Fruit fly (Drosophila melanogaster) whole organism, embryonic: ENCODE results near the gene CG9691.

Experiments
- Antp ChIP-seq: fragments of 200-800 bp; sonication (Bioruptor generic); optimal IDR thresholded peaks from 3 replicates; lab custom pipeline; 2016; ENCODE audit warnings: missing biosample characterization, missing genetic modification characterization
- B-H2 ChIP-seq: fragments of 200-800 bp; sonication (Bioruptor generic); optimal IDR thresholded peaks from 2 replicates; lab custom pipeline; 2018; ENCODE audit warnings: missing biosample characterization, mild to moderate bottlenecking, missing genetic modification characterization
- Blimp-1 ChIP-seq: fragments of 200-800 bp; sonication (Bioruptor generic); optimal IDR thresholded peaks from 3 replicates; lab custom pipeline; 2018; ENCODE audit warnings: missing biosample characterization, missing genetic modification characterization, mild to moderate bottlenecking, moderate library complexity, missing genetic modification reagents
- CG10321 ChIP-seq: fragments of 200-800 bp; sonication (Bioruptor generic); IDR thresholded peaks from 2 replicates; pipeline ENCODE4 v1.3.6; 2022; ENCODE audit warnings: missing biosample characterization, missing genetic modification characterization
- CG10543 ChIP-seq: fragments of 200-800 bp; sonication (Bioruptor generic); optimal IDR thresholded peaks from 3 replicates; lab custom pipeline; 2017; ENCODE audit warnings: missing biosample characterization, mild to moderate bottlenecking, missing genetic modification characterization, moderate library complexity
- CG14965 ChIP-seq: fragments of 200-800 bp; sonication (Bioruptor generic); optimal IDR thresholded peaks from 2 replicates; lab custom pipeline; 2016; ENCODE audit warnings: missing biosample characterization, missing genetic modification characterization, borderline replicate concordance
- CG15011 ChIP-seq: fragments of 200-800 bp; sonication (Bioruptor generic); optimal IDR thresholded peaks from 3 replicates; lab custom pipeline; 2018; ENCODE audit warnings: missing biosample characterization, mild to moderate bottlenecking, missing genetic modification characterization
- CG15479 ChIP-seq: fragments of 200-800 bp; sonication (Bioruptor generic); optimal IDR thresholded peaks from 3 replicates; lab custom pipeline; 2019; ENCODE audit warnings: missing biosample characterization, mild to moderate bottlenecking, missing genetic modification characterization, moderate library complexity
- CG1647 ChIP-seq: fragments of 200-800 bp; sonication (Bioruptor generic); optimal IDR thresholded peaks from 3 replicates; lab custom pipeline; 2016; ENCODE audit warnings: missing biosample characterization, missing genetic modification characterization
- CG16813 ChIP-seq: fragments of 200-800 bp; sonication (Bioruptor generic); IDR thresholded peaks from 3 replicates; pipeline ENCODE4 v1.3.6; 2022; ENCODE audit warnings: missing biosample characterization, missing genetic modification characterization; ENCODE audit not compliant: partially characterized antibody
- CG17359 ChIP-seq: fragments of 200-800 bp; sonication (Bioruptor generic); optimal IDR thresholded peaks from 3 replicates; lab custom pipeline; 2018; ENCODE audit warnings: missing biosample characterization, mild to moderate bottlenecking, missing genetic modification characterization, moderate library complexity
- CG1792 ChIP-seq: fragments of 200-800 bp; sonication (Bioruptor generic); optimal IDR thresholded peaks from 2 replicates; lab custom pipeline; 2016; ENCODE audit warnings: missing biosample characterization, missing genetic modification characterization
- CG18476 ChIP-seq: fragments of 200-800 bp; sonication (Bioruptor generic); optimal IDR thresholded peaks from 2 replicates; lab custom pipeline; 2016; ENCODE audit warnings: missing biosample characterization, mild to moderate bottlenecking, missing genetic modification characterization
- CG18619 ChIP-seq: fragments of 200-800 bp; sonication (Bioruptor generic); optimal IDR thresholded peaks from 3 replicates; lab custom pipeline; 2017; ENCODE audit warnings: missing biosample characterization, mild to moderate bottlenecking, missing genetic modification characterization
- CG2120 ChIP-seq: fragments of 200-800 bp; sonication (Bioruptor generic); optimal IDR thresholded peaks from 3 replicates; lab custom pipeline; 2016; ENCODE audit warnings: missing biosample characterization, missing genetic modification characterization
- CG31388 ChIP-seq: fragments of 200-800 bp; sonication (Bioruptor generic); optimal IDR thresholded peaks from 2 replicates; lab custom pipeline; 2016; ENCODE audit warnings: missing biosample characterization, missing genetic modification characterization
- CG32532 ChIP-seq: fragments of 200-800 bp; sonication (Bioruptor generic); IDR thresholded peaks from 2 replicates; pipeline ENCODE4 v1.3.6; 2022; ENCODE audit warnings: missing biosample characterization, missing genetic modification characterization
- CG33213 ChIP-seq: fragments of 200-800 bp; sonication (Bioruptor generic); optimal IDR thresholded peaks from 3 replicates; lab custom pipeline; 2016; ENCODE audit warnings: missing biosample characterization, missing genetic modification characterization
- CG34224 ChIP-seq: fragments of 200-800 bp; sonication (Bioruptor generic); IDR thresholded peaks from 3 replicates; pipeline ENCODE4 v1.3.6; 2022; ENCODE audit warnings: missing biosample characterization, missing genetic modification characterization; ENCODE audit not compliant: partially characterized antibody
- CG3847 ChIP-seq: fragments of 200-800 bp; sonication (Bioruptor generic); IDR thresholded peaks from 2 replicates; pipeline ENCODE4 v1.3.6; 2022; ENCODE audit warnings: missing biosample characterization, missing genetic modification characterization
- CG4854 ChIP-seq: fragments of 200-800 bp; sonication (Bioruptor generic); optimal IDR thresholded peaks from 2 replicates; lab custom pipeline; 2016; ENCODE audit warnings: missing biosample characterization, missing genetic modification characterization, inconsistent platforms
- CG6689 ChIP-seq: fragments of 200-800 bp; sonication (Bioruptor generic); IDR thresholded peaks from 2 replicates; pipeline ENCODE4 v1.3.6; 2022; ENCODE audit warnings: missing biosample characterization, missing genetic modification characterization
- CG6765 ChIP-seq: fragments of 200-800 bp; sonication (Bioruptor generic); optimal IDR thresholded peaks from 3 replicates; lab custom pipeline; 2017; ENCODE audit warnings: missing biosample characterization, mild to moderate bottlenecking, missing genetic modification characterization
- CTCF ChIP-seq: fragments of 200-800 bp; sonication (Bioruptor generic); optimal IDR thresholded peaks from 2 replicates; lab custom pipeline; 2017; ENCODE audit warnings: missing biosample characterization, mild to moderate bottlenecking, missing genetic modification characterization, moderate library complexity
- CkIIα-i1 ChIP-seq: fragments of 200-800 bp; sonication (Bioruptor generic); IDR thresholded peaks from 2 replicates; pipeline ENCODE4 v1.3.6; 2022; ENCODE audit warnings: missing biosample characterization, missing genetic modification characterization
- Ets65A ChIP-seq: fragments of 200-800 bp; sonication (Bioruptor generic); peaks from one replicate; lab custom pipeline; 2016; ENCODE audit warnings: missing biosample characterization, missing genetic modification characterization
- Fer1 ChIP-seq: fragments of 200-800 bp; sonication (Bioruptor generic); optimal IDR thresholded peaks from 2 replicates; lab custom pipeline; 2017; ENCODE audit warnings: missing biosample characterization, mild to moderate bottlenecking, missing genetic modification characterization
- Gug ChIP-seq: fragments of 200-800 bp; sonication (Bioruptor generic); IDR thresholded peaks from 4 replicates; pipeline ENCODE4 v1.3.6; 2022; ENCODE audit warnings: missing biosample characterization, missing genetic modification characterization
- H15 ChIP-seq: fragments of 200-800 bp; sonication (Bioruptor generic); IDR thresholded peaks from 3 replicates; pipeline ENCODE4 v1.3.6; 2022; ENCODE audit warnings: missing biosample characterization, missing genetic modification characterization
- Kr ChIP-seq: fragments of 200-800 bp; sonication (Bioruptor generic); optimal IDR thresholded peaks from 2 replicates; lab custom pipeline; 2017; ENCODE audit warnings: missing biosample characterization, mild to moderate bottlenecking, missing genetic modification characterization
- Lim3 ChIP-seq: fragments of 200-800 bp; sonication (Bioruptor generic); IDR thresholded peaks from 2 replicates; pipeline ENCODE4 v1.3.6; 2022; ENCODE audit warnings: missing biosample characterization, missing genetic modification characterization
- Meics ChIP-seq: fragments of 200-800 bp; sonication (Bioruptor generic); optimal IDR thresholded peaks from 2 replicates; lab custom pipeline; 2017; ENCODE audit warnings: missing biosample characterization, mild to moderate bottlenecking, missing genetic modification characterization
- Myb ChIP-seq: fragments of 200-800 bp; sonication (Bioruptor generic); optimal IDR thresholded peaks from 2 replicates; lab custom pipeline; 2016; ENCODE audit warnings: missing biosample characterization, missing genetic modification characterization
- Spps ChIP-seq: fragments of 200-800 bp; sonication (Bioruptor generic); optimal IDR thresholded peaks from 2 replicates; lab custom pipeline; 2018; ENCODE audit warnings: missing biosample characterization, mild to moderate bottlenecking, missing genetic modification characterization
- TFAM ChIP-seq: fragments of 200-800 bp; sonication (Bioruptor generic); optimal IDR thresholded peaks from 2 replicates; lab custom pipeline; 2017; ENCODE audit warnings: missing biosample characterization, missing genetic modification characterization, inconsistent platforms
- bigmax ChIP-seq: fragments of 200-800 bp; sonication (Bioruptor generic); optimal IDR thresholded peaks from 2 replicates; lab custom pipeline; 2018; ENCODE audit warnings: missing biosample characterization, mild to moderate bottlenecking, missing genetic modification characterization
- cad ChIP-seq: fragments of >200 bp; optimal IDR thresholded peaks from 2 replicates; lab custom pipeline; 2017; ENCODE audit warnings: missing biosample characterization, missing genetic modification characterization
- chif ChIP-seq, 2 experiments: fragments of 200-800 bp; sonication (Bioruptor generic); optimal IDR thresholded peaks; 3 replicates each; lab custom pipeline; 2016; ENCODE audit warnings: missing biosample characterization in 2 of 2, missing genetic modification characterization in 2 of 2
- dm ChIP-seq: fragments of 200-800 bp; sonication (Bioruptor generic); optimal IDR thresholded peaks from 3 replicates; lab custom pipeline; 2016; ENCODE audit warnings: missing biosample characterization, missing genetic modification characterization
- fru ChIP-seq: fragments of >200 bp; optimal IDR thresholded peaks from 2 replicates; lab custom pipeline; 2017
- grn ChIP-seq: fragments of 200-800 bp; sonication (Bioruptor generic); optimal IDR thresholded peaks from 3 replicates; lab custom pipeline; 2017; ENCODE audit warnings: missing biosample characterization, missing genetic modification characterization
- gro ChIP-seq: fragments of 200-800 bp; sonication (Bioruptor generic); optimal IDR thresholded peaks from 2 replicates; lab custom pipeline; 2016; ENCODE audit warnings: missing biosample characterization, missing genetic modification characterization
- hb ChIP-seq: fragments of 200-800 bp; sonication (Bioruptor generic); IDR thresholded peaks from 3 replicates; pipeline ENCODE4 v1.3.6; 2022; ENCODE audit warnings: missing biosample characterization, missing genetic modification characterization; ENCODE audit not compliant: partially characterized antibody
- jing ChIP-seq: fragments of 200-800 bp; sonication (Bioruptor generic); optimal IDR thresholded peaks from 2 replicates; lab custom pipeline; 2018; ENCODE audit warnings: missing biosample characterization, mild to moderate bottlenecking, missing genetic modification characterization
- peb ChIP-seq: fragments of 200-800 bp; sonication (Bioruptor generic); IDR thresholded peaks from 2 replicates; pipeline ENCODE4 v1.3.6; 2022; ENCODE audit warnings: missing biosample characterization, missing genetic modification characterization
- phol ChIP-seq: fragments of 200-800 bp; sonication (Bioruptor generic); optimal IDR thresholded peaks from 3 replicates; lab custom pipeline; 2018; ENCODE audit warnings: missing biosample characterization, mild to moderate bottlenecking, missing genetic modification characterization, moderate library complexity
- tin ChIP-seq: fragments of 200-800 bp; sonication (Bioruptor generic); optimal IDR thresholded peaks from 3 replicates; lab custom pipeline; 2016; ENCODE audit warnings: missing biosample characterization, missing genetic modification characterization
- toy ChIP-seq: fragments of 200-800 bp; sonication (Bioruptor generic); IDR thresholded peaks from 2 replicates; pipeline ENCODE4 v1.3.6; 2022; ENCODE audit warnings: missing biosample characterization, missing genetic modification characterization
- zen ChIP-seq: fragments of 200-800 bp; sonication (Bioruptor generic); optimal IDR thresholded peaks from 3 replicates; lab custom pipeline; 2018; ENCODE audit warnings: missing biosample characterization, mild to moderate bottlenecking, missing genetic modification characterization, moderate library complexity

The CG9691 gene

dm6 chrX:9873917-9874316 is 10.3 kb upstream of the CG9691 start, which contains the start of gene CG32695:
CG32695 (minus strand) TSS chrX:9874057.
- TF ChIP-seq toy (GFP tag; lab: Robert Waterston, UW) = no peak
- peak; percentile 9 for TF ChIP-seq CG10543
- no peak for TF ChIP-seq hb
- TF ChIP-seq grn = peak; percentile 50

dm6 chrX:9875948-9876853 is 8.0 kb upstream of the CG9691 start, which contains the start of gene CG15247:
CG15247 (minus strand) TSS chrX:9876672.
- TF ChIP-seq CTCF (GFP tag; lab: Kevin White, UChicago) = no peak
- peak; percentile 59 to 63 for TF ChIP-seq chif (GFP tag; optimal IDR thresholded peaks at IDR 0.05; lab: Kevin White, UChicago)
- peak; percentile 68 for TF ChIP-seq B-H2 (GFP tag; lab: Kevin White, UChicago)
- peak; percentile 71 for TF ChIP-seq Blimp-1 (GFP tag; lab: Kevin White, UChicago)
- peak; percentile 78 for TF ChIP-seq CG3847 (GFP tag; lab: Robert Waterston, UW)
- TF ChIP-seq phol = peak; percentile 79
- TF ChIP-seq Gug = peak; percentile 71
- no peak for TF ChIP-seq CG14965
- no peak for TF ChIP-seq CkIIα-i1 (GFP tag; lab: Robert Waterston, UW)
- TF ChIP-seq CG16813 (GFP tag; lab: Robert Waterston, UW) = no peak
- peak; percentile 50 for TF ChIP-seq CG33213 (GFP tag; lab: Kevin White, UChicago)
- TF ChIP-seq zen (tag; lab: Kevin White, UChicago) = peak; percentile 40
- TF ChIP-seq Meics (GFP tag; lab: Kevin White, UChicago) = peak; percentile 71
- TF ChIP-seq Ets65A = peak; percentile 40
- peak; percentile 26 for TF ChIP-seq gro (GFP tag; lab: Kevin White, UChicago)
- TF ChIP-seq CG15011 (GFP tag; lab: Kevin White, UChicago) = peak; percentile 21
- peak; percentile 76 for TF ChIP-seq CG6689 (GFP tag; lab: Robert Waterston, UW)
- no peak for TF ChIP-seq CG34224
- TF ChIP-seq tin = peak; percentile 67
- peak; percentile 1 for TF ChIP-seq CG31388
- TF ChIP-seq peb = peak; percentile 46; the same call in 1 of the 2 replicates
- TF ChIP-seq CG1647 (GFP tag; lab: Kevin White, UChicago) = peak; percentile 3
- peak; percentile 87 for TF ChIP-seq CG32532 (GFP tag; lab: Robert Waterston, UW)
- TF ChIP-seq dm = no peak
- TF ChIP-seq Lim3 = no peak
- peak; percentile 82 for TF ChIP-seq CG2120 (GFP tag; lab: Kevin White, UChicago)
- TF ChIP-seq Spps = peak; percentile 28
- TF ChIP-seq Antp (GFP tag; lab: Kevin White, UChicago) = peak; percentile 62
- TF ChIP-seq Kr (GFP tag; lab: Kevin White, UChicago) = no peak
- no peak for TF ChIP-seq TFAM
- TF ChIP-seq CG1792 = peak; percentile 54
- TF ChIP-seq bigmax (GFP tag; lab: Kevin White, UChicago) = no peak
- peak; percentile 75 for TF ChIP-seq CG17359 (tag; lab: Kevin White, UChicago)
- no peak for TF ChIP-seq CG10321
- TF ChIP-seq Myb (GFP tag; lab: Kevin White, UChicago) = peak; percentile 52
- peak; percentile 81 for TF ChIP-seq H15
- TF ChIP-seq CG4854 (GFP tag; lab: Kevin White, UChicago) = peak; percentile 50
- TF ChIP-seq cad = no peak
- TF ChIP-seq CG18476 (GFP tag; lab: Kevin White, UChicago) = peak; percentile 55
- no peak for TF ChIP-seq CG15479 (GFP tag; lab: Kevin White, UChicago)
- peak; percentile 24 for TF ChIP-seq CG6765
- no peak for TF ChIP-seq fru (lab: Kevin White, UChicago)
- peak; percentile 37 for TF ChIP-seq CG18619 (GFP tag; lab: Kevin White, UChicago)
- TF ChIP-seq jing (GFP tag; lab: Kevin White, UChicago) = no peak
- TF ChIP-seq Fer1 (GFP tag; lab: Kevin White, UChicago) = peak; percentile 50
